Worm (Caenorhabditis elegans) whole organism, L3 larva: ENCODE data around the gene cld-9.

ENCODE experiments used
- ZK546.5 ChIP-seq: sonication (generic microtip); optimal IDR thresholded peaks from 2 replicates; lab custom pipeline; 2017; ENCODE audit warnings: missing biosample characterization, missing genetic modification characterization
- aly-2 ChIP-seq: fragments of 150-350 bp; optimal IDR thresholded peaks from 2 replicates; lab custom pipeline; 2014; ENCODE audit warnings: missing biosample characterization, missing genetic modification characterization
- fkh-10 ChIP-seq: sonication (generic microtip); optimal IDR thresholded peaks from 2 replicates; lab custom pipeline; 2017; ENCODE audit warnings: missing biosample characterization, missing genetic modification reagents, missing genetic modification characterization
- hmg-11 ChIP-seq: sonication (generic microtip); optimal IDR thresholded peaks from 2 replicates; lab custom pipeline; 2016; ENCODE audit warnings: missing genetic modification characterization, missing compliant biosample characterization
- nhr-12 ChIP-seq: fragments of 150-350 bp; optimal IDR thresholded peaks from 2 replicates; lab custom pipeline; 2014; ENCODE audit warnings: missing biosample characterization, missing genetic modification characterization
- skn-1 ChIP-seq: fragments of 150-350 bp; optimal IDR thresholded peaks from 2 replicates; lab custom pipeline; 2014; ENCODE audit warnings: missing biosample characterization, missing genetic modification characterization
- unc-39 ChIP-seq: sonication (generic microtip); optimal IDR thresholded peaks from 4 replicates; lab custom pipeline; 2017; ENCODE audit warnings: missing biosample characterization, missing genetic modification characterization
- unc-62 ChIP-seq: fragments of 150-350 bp; sonication (generic microtip); optimal IDR thresholded peaks from 4 replicates; lab custom pipeline; 2014; ENCODE audit warnings: missing biosample characterization, missing genetic modification reagents, missing genetic modification characterization

ce11 chrV:13763723-13764122 lies 12.0 kb upstream of the cld-9 start:
- TF ChIP-seq nhr-12 (tag; lab: Kevin White, UChicago) (no peak), unc-39 (tag; lab: Kevin White, UChicago) (no peak), ZK546.5 (tag; lab: Kevin White, UChicago) (no peak), hmg-11 (tag; lab: Kevin White, UChicago) (no peak), unc-62 (GFP tag; lab: Kevin White, UChicago) (no peak), fkh-10 (GFP tag; lab: Kevin White, UChicago) (no peak), aly-2 (tag; lab: Kevin White, UChicago) (no peak), skn-1 (tag; lab: Kevin White, UChicago) (no peak)
